Worm (Caenorhabditis elegans) whole organism, L3 larva: ENCODE results near the gene W06G6.20.
A peak's percentile ranks its signal among the peaks of the same experiment; 100 is the strongest.
"Not testable (repeated sequence)": the region's sequence is repeated elsewhere in the genome, so short reads cannot be mapped to it uniquely, and the experiment has no call there.

Source experiments
- ZK546.5 ChIP-seq: sonication (generic microtip); optimal IDR thresholded peaks from 2 replicates; lab custom pipeline; 2017; ENCODE audit warnings: missing biosample characterization, missing genetic modification characterization
- aly-2 ChIP-seq: fragments of 150-350 bp; optimal IDR thresholded peaks from 2 replicates; lab custom pipeline; 2014; ENCODE audit warnings: missing biosample characterization, missing genetic modification characterization
- ama-1 ChIP-seq: fragments of 150-350 bp; optimal IDR thresholded peaks from 2 replicates; lab custom pipeline; 2018
- ceh-16 ChIP-seq: sonication (generic microtip); optimal IDR thresholded peaks from 2 replicates; lab custom pipeline; 2017; ENCODE audit warnings: missing biosample characterization, missing genetic modification characterization
- ceh-82 ChIP-seq: fragments of 150-350 bp; optimal IDR thresholded peaks from 2 replicates; lab custom pipeline; 2014; ENCODE audit warnings: missing biosample characterization, missing genetic modification characterization
- ceh-9 ChIP-seq: sonication (generic microtip); optimal IDR thresholded peaks from 2 replicates; lab custom pipeline; 2018; ENCODE audit warnings: missing biosample characterization, missing genetic modification characterization
- egl-27 ChIP-seq: sonication (generic microtip); optimal IDR thresholded peaks from 4 replicates; lab custom pipeline; 2017; ENCODE audit warnings: missing biosample characterization, missing genetic modification reagents, missing genetic modification characterization
- elt-1 ChIP-seq: fragments of 150-350 bp; optimal IDR thresholded peaks from 2 replicates; lab custom pipeline; 2014; ENCODE audit warnings: missing biosample characterization, missing genetic modification characterization
- elt-2 ChIP-seq: sonication (generic microtip); optimal IDR thresholded peaks from 2 replicates; lab custom pipeline; 2016; ENCODE audit warnings: missing genetic modification reagents, mild to moderate bottlenecking, missing genetic modification characterization, missing compliant biosample characterization
- elt-3 ChIP-seq, 3 experiments: fragments of 150-350 bp in 1 of 3; sonication (generic microtip) in 2 of 3; optimal IDR thresholded peaks; 2 replicates in 2 of 3; 4 replicates in 1 of 3; lab custom pipeline; 2014 to 2017; ENCODE audit warnings: missing biosample characterization in 3 of 3, missing genetic modification characterization in 3 of 3
- eor-1 ChIP-seq, 2 experiments: fragments of 150-350 bp; optimal IDR thresholded peaks; 2 replicates each; lab custom pipeline; 2014 to 2018; ENCODE audit warnings: missing biosample characterization in 2 of 2, missing genetic modification characterization in 2 of 2
- fkh-2 ChIP-seq: fragments of 150-350 bp; optimal IDR thresholded peaks from 2 replicates; lab custom pipeline; 2014; ENCODE audit warnings: missing biosample characterization, missing genetic modification reagents, missing genetic modification characterization
- fos-1 ChIP-seq: fragments of 150-350 bp; optimal IDR thresholded peaks from 2 replicates; lab custom pipeline; 2014; ENCODE audit warnings: missing biosample characterization, missing genetic modification characterization
- jun-1 ChIP-seq: fragments of 150-350 bp; optimal IDR thresholded peaks from 2 replicates; lab custom pipeline; 2014; ENCODE audit warnings: missing biosample characterization, missing genetic modification reagents, missing genetic modification characterization
- lin-15B ChIP-seq: fragments of 150-350 bp; optimal IDR thresholded peaks from 2 replicates; lab custom pipeline; 2014; ENCODE audit warnings: missing biosample characterization, missing genetic modification characterization
- lsy-12 ChIP-seq: sonication (generic microtip); optimal IDR thresholded peaks from 2 replicates; lab custom pipeline; 2016; ENCODE audit warnings: mild to moderate bottlenecking, missing genetic modification characterization, missing compliant biosample characterization
- mdl-1 ChIP-seq: fragments of 150-350 bp; optimal IDR thresholded peaks from 2 replicates; lab custom pipeline; 2014; ENCODE audit warnings: missing biosample characterization, missing genetic modification characterization
- mml-1 ChIP-seq: fragments of 150-350 bp; sonication (generic microtip); optimal IDR thresholded peaks from 3 replicates; lab custom pipeline; 2014; ENCODE audit warnings: missing biosample characterization, missing genetic modification characterization
- nfya-1 ChIP-seq: sonication (generic microtip); optimal IDR thresholded peaks from 2 replicates; lab custom pipeline; 2017; ENCODE audit warnings: missing genetic modification characterization, mild to moderate bottlenecking, missing compliant biosample characterization, antibody characterized with exemption, moderate library complexity; ENCODE audit not compliant: insufficient read depth
- nhr-11 ChIP-seq: fragments of 150-350 bp; optimal IDR thresholded peaks from 2 replicates; lab custom pipeline; 2014; ENCODE audit warnings: missing biosample characterization, missing genetic modification characterization
- nhr-12 ChIP-seq: fragments of 150-350 bp; optimal IDR thresholded peaks from 2 replicates; lab custom pipeline; 2014; ENCODE audit warnings: missing biosample characterization, missing genetic modification characterization
- nhr-28 ChIP-seq: fragments of 150-350 bp; optimal IDR thresholded peaks from 2 replicates; lab custom pipeline; 2014; ENCODE audit warnings: missing biosample characterization, missing genetic modification characterization
- nhr-43 ChIP-seq: sonication (generic microtip); optimal IDR thresholded peaks from 2 replicates; lab custom pipeline; 2016; ENCODE audit warnings: mild to moderate bottlenecking, missing genetic modification characterization, missing compliant biosample characterization; ENCODE audit not compliant: poor library complexity, severe bottlenecking
- nhr-67 ChIP-seq: fragments of 150-350 bp; optimal IDR thresholded peaks from 2 replicates; lab custom pipeline; 2014; ENCODE audit warnings: missing biosample characterization, missing genetic modification characterization
- nhr-77 ChIP-seq: fragments of 150-350 bp; optimal IDR thresholded peaks from 2 replicates; lab custom pipeline; 2014; ENCODE audit warnings: missing biosample characterization, missing genetic modification characterization
- pha-4 ChIP-seq: fragments of 150-350 bp; optimal IDR thresholded peaks from 2 replicates; lab custom pipeline; 2014; ENCODE audit warnings: missing biosample characterization, missing genetic modification reagents, missing genetic modification characterization
- sea-2 ChIP-seq: fragments of 150-350 bp; sonication (generic microtip); optimal IDR thresholded peaks from 4 replicates; lab custom pipeline; 2014; ENCODE audit warnings: missing biosample characterization, missing genetic modification reagents, missing genetic modification characterization
- skn-1 ChIP-seq: fragments of 150-350 bp; optimal IDR thresholded peaks from 2 replicates; lab custom pipeline; 2014; ENCODE audit warnings: missing biosample characterization, missing genetic modification characterization
- zag-1 ChIP-seq: fragments of 150-350 bp; optimal IDR thresholded peaks from 2 replicates; lab custom pipeline; 2014; ENCODE audit warnings: missing biosample characterization, missing genetic modification characterization
- ztf-11 ChIP-seq: fragments of 150-350 bp; optimal IDR thresholded peaks from 2 replicates; lab custom pipeline; 2014; ENCODE audit warnings: missing biosample characterization, missing genetic modification characterization

The W06G6.20 gene

DNA sequence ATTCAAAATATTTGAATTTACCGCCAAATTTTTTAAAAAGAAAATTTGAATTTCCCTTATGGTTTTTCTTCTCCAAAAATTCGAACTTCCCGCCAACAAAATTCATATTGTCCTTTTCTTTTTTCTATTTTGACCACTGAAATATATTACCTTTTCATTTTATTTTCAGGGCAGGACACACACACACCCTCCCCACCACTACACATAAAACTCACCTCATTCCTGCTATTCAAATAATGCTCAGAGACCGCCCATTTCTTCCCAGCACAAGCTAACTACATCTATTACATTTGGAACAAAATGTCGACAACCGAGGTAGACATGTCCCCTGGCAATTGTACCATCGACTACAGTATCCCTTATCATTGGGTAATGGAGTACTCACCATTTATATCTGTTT lies 6.1 kb upstream of the W06G6.20 start, which contains the start of gene W06G6.15:
TSS of gene W06G6.15 (plus strand) at position 301 of the 400 bp plus-strand sequence.
- TF ChIP-seq mml-1 (tag; lab: Kevin White, UChicago); sea-2 (GFP tag; lab: Kevin White, UChicago); egl-27 (tag; lab: Kevin White, UChicago): not testable (repeated sequence)

- not testable (repeated sequence) for TF ChIP-seq eor-1 (tag; optimal IDR thresholded peaks at IDR 0.05; lab: Kevin White, UChicago); nhr-43 (tag; lab: Kevin White, UChicago); lin-15B (tag; lab: Kevin White, UChicago)
Observed at ce11 chrV:16649200-16649599, 1.0 kb upstream of the W06G6.20 start, which contains the start of gene W06G6.11. W06G6.11 (minus strand) TSS chrV:16649300.

- TF ChIP-seq nhr-67 (tag; lab: Kevin White, UChicago) = no peak
- TF ChIP-seq, all 47 proteins: peak for 0
Observed at ce11 chrV:16647093-16647492, 1.1 kb downstream of the W06G6.20 start, which contains the start of gene W06G6.10. W06G6.10 (minus strand) TSS chrV:16647193.

- TF ChIP-seq mml-1 (tag; lab: Kevin White, UChicago) (no peak), ceh-9 (tag; lab: Kevin White, UChicago) (no peak), ama-1 (lab: Kevin White, UChicago) (no peak), elt-3 (tag; optimal IDR thresholded peaks at IDR 0.05; lab: Kevin White, UChicago) (no peak), nfya-1 (tag; lab: Kevin White, UChicago) (no peak), lsy-12 (no peak), egl-27 (tag; lab: Kevin White, UChicago) (no peak), nhr-77 (no peak), sea-2 (GFP tag; lab: Kevin White, UChicago) (no peak), ZK546.5 (tag; lab: Kevin White, UChicago) (no peak), nhr-28 (tag; lab: Kevin White, UChicago) (no peak), ceh-16 (tag; lab: Kevin White, UChicago) (no peak)
Observed at ce11 chrV:16646372-16646771, 1.8 kb downstream of the W06G6.20 start, which contains the start of gene W06G6.9. W06G6.9 (minus strand) TSS chrV:16646472.

- TF ChIP-seq elt-1 (tag; lab: Kevin White, UChicago) = no peak
- TF ChIP-seq fos-1 (tag; lab: Kevin White, UChicago) = no peak
- no peak for TF ChIP-seq lin-15B (tag; lab: Kevin White, UChicago)
- peak; percentile 11 for TF ChIP-seq elt-2 (tag; lab: Kevin White, UChicago)
- TF ChIP-seq, all 47 proteins: peak for 1
Observed at ce11 chrV:16645201-16645940, 2.8 kb downstream of the W06G6.20 start, which contains the start of gene W06G6.17. W06G6.17 (minus strand) TSS chrV:16645251.

DNA sequence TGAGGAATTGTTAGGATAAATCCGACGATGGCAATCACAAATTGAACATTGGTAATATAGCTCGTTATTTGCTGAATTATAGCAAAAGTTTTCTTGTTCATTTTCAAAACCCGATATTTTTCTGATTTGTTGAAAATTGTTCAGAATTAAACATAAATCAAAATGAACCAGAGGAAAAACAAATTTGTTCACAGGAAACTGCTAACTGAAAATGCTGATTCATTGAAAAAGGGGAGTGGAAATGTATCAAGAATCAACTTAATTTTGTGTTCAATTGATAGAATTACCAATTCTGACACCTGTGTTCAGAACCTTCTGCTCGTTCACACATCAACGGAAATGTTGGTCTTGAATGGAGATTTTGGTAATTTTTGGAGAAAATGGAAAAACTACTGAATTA lies 4.6 kb downstream of the W06G6.20 start, which contains the start of gene srw-77:
TSS of gene srw-77 (minus strand) at position 101 of the 400 bp plus-strand sequence.
- TF ChIP-seq elt-1 (tag; lab: Kevin White, UChicago) (no peak), nhr-12 (tag; lab: Kevin White, UChicago) (no peak), mdl-1 (tag; lab: Kevin White, UChicago) (no peak), fos-1 (tag; lab: Kevin White, UChicago) (no peak), ceh-82 (tag; lab: Kevin White, UChicago) (no peak), nhr-77 (no peak), lin-15B (tag; lab: Kevin White, UChicago) (no peak), fkh-2 (no peak), skn-1 (tag; lab: Kevin White, UChicago) (no peak), nhr-28 (tag; lab: Kevin White, UChicago) (no peak), jun-1 (no peak), ztf-11 (no peak), ZK546.5 (tag; lab: Kevin White, UChicago) (no peak), lsy-12 (no peak), zag-1 (tag; lab: Kevin White, UChicago) (no peak), nhr-11 (no peak), aly-2 (tag; lab: Kevin White, UChicago) (no peak), pha-4 (tag; lab: Kevin White, UChicago) (no peak), sea-2 (GFP tag; lab: Kevin White, UChicago) (no peak), egl-27 (tag; lab: Kevin White, UChicago) (no peak)
